Worm (Caenorhabditis elegans): ENCODE results near the gene nlt-1.

DNA sequence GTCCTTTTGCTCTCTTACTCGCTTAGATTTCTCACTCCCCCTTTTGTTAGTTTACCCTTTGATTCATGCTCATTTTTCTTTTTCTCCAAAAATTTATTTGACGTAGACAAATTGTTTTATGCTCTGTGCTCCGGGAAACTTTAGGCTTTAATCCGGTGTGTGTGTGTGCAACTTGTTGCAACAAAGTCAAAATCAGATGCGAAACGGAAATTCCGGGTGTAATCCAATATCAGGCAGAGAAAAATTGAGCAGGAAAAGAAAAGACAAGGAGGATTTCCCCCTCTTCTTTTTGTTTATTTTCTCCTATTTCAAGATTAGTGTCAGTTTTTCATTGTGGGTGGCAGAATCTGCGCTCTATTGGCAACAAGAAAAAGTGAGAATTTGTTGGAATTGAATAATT lies 8.5 kb downstream of the nlt-1 start:
- TF ChIP-seq lsy-2 (tag; optimal IDR thresholded peaks at IDR 0.05) (no peak), zag-1 (tag; optimal IDR thresholded peaks at IDR 0.05) (no peak), tag-97 (GFP tag; IDR thresholded peaks at IDR 0.05) (no peak), mdt-29 (GFP tag; IDR thresholded peaks at IDR 0.05) (no peak), ama-1 (optimal IDR thresholded peaks at IDR 0.05) (no peak), lin-13 (GFP tag; optimal IDR thresholded peaks at IDR 0.05) (no peak)

All from whole organism, L4 larva.